Worm (Caenorhabditis elegans): Measurements from ENCODE around the gene Y116A8C.3.

ce11 chrIV:16915751-16916150, at the start of gene Y116A8C.3:
- TF ChIP-seq ztf-26 (tag; optimal IDR thresholded peaks at IDR 0.05) (no peak), unc-62 (GFP tag; optimal IDR thresholded peaks at IDR 0.05) (no peak), him-1 (tag; optimal IDR thresholded peaks at IDR 0.05) (no peak), ZK185.1 (tag; optimal IDR thresholded peaks at IDR 0.05; ENCODE audit: poor library complexity, severe bottlenecking) (no peak)

All from whole organism, young adult.